Fruit fly (Drosophila melanogaster): ENCODE data around the gene Cp19.

The Cp19 gene

DNA sequence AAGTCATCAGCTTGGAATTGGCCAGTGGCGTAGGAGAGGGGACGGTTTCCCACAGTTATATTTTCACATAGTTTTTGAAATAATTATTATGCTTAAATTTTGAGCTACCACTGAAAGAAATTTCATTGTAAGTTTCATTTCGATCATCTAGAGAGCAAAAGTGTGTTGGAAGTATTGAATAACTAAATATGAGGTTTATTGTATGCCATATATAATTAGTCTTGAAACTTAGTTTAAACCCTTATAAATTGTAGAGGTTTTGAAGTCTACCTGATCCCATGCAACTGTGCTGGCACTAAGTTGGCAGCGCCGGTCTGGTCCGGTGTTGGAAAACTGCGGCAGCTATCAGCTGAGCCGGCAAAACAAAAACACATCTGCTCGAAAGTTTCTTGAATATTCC is 8.5 kb upstream of the Cp19 start, which contains the start of the genes CG32022 and CG6511 (continued):
- TF ChIP-seq HLH4C (GFP tag; IDR thresholded peaks at IDR 0.05; ENCODE audit: partially characterized antibody) (no peak), tx (GFP tag; optimal IDR thresholded peaks at IDR 0.05) (peak; percentile 99), ato (GFP tag; IDR thresholded peaks at IDR 0.05; ENCODE audit: partially characterized antibody) (no peak), exex (tag; optimal IDR thresholded peaks at IDR 0.05) (no peak), Eip74EF (GFP tag; optimal IDR thresholded peaks at IDR 0.05) (no peak), prd (optimal IDR thresholded peaks at IDR 0.05) (no peak), prd (GFP tag; IDR thresholded peaks at IDR 0.05) (peak; percentile 98), ems (GFP tag; optimal IDR thresholded peaks at IDR 0.05) (peak; percentile 97), CG11085 (GFP tag; IDR thresholded peaks at IDR 0.05) (peak; percentile 93), chn (GFP tag; optimal IDR thresholded peaks at IDR 0.05) (peak; percentile 98), C15 (GFP tag; IDR thresholded peaks at IDR 0.05) (peak; percentile 84), CG4617 (GFP tag; optimal IDR thresholded peaks at IDR 0.05; ENCODE audit: borderline replicate concordance) (peak; percentile 96), ab (GFP tag; optimal IDR thresholded peaks at IDR 0.05) (peak; percentile 93), MBD-R2 (GFP tag; IDR thresholded peaks at IDR 0.05) (peak; percentile 94), CG9932 (GFP tag; IDR thresholded peaks at IDR 0.05) (peak; percentile 99), nau (GFP tag; optimal IDR thresholded peaks at IDR 0.05) (no peak), Hr51 (GFP tag; optimal IDR thresholded peaks at IDR 0.05) (peak; percentile 97), slbo (GFP tag; IDR thresholded peaks at IDR 0.05) (peak; percentile 98), CG2120 (GFP tag; optimal IDR thresholded peaks at IDR 0.05) (peak; percentile 99), unc-4 (GFP tag; IDR thresholded peaks at IDR 0.05; ENCODE audit: partially characterized antibody) (no peak), phol (tag; optimal IDR thresholded peaks at IDR 0.05) (peak; percentile 98), CG11456 (GFP tag; IDR thresholded peaks at IDR 0.05) (peak; percentile 95), odd (GFP tag; optimal IDR thresholded peaks at IDR 0.05) (no peak), Med (GFP tag) (peak; percentile 99), Ssrp (tag; optimal IDR thresholded peaks at IDR 0.05) (peak; percentile 97), pros (GFP tag; optimal IDR thresholded peaks at IDR 0.05) (peak; percentile 66), Mes4 (GFP tag; optimal IDR thresholded peaks at IDR 0.05) (peak; percentile 93), insv (GFP tag; optimal IDR thresholded peaks at IDR 0.05) (peak; percentile 15 to 81), CG10654 (GFP tag; optimal IDR thresholded peaks at IDR 0.05) (peak; percentile 97), CG3726 (GFP tag; IDR thresholded peaks at IDR 0.05) (peak; percentile 90; the same call in 2 of the 3 replicates), CG18262 (tag; optimal IDR thresholded peaks at IDR 0.05) (peak; percentile 96), ewg (GFP tag; optimal IDR thresholded peaks at IDR 0.05) (peak; percentile 94), CG2712 (tag; optimal IDR thresholded peaks at IDR 0.05) (peak; percentile 97), fd64A (GFP tag; optimal IDR thresholded peaks at IDR 0.05) (peak; percentile 63), CG10543 (GFP tag; optimal IDR thresholded peaks at IDR 0.05) (peak; percentile 99), CG14860 (GFP tag; IDR thresholded peaks at IDR 0.05; ENCODE audit: partially characterized antibody) (no peak), CG6654 (GFP tag; optimal IDR thresholded peaks at IDR 0.05) (peak; percentile 89), CG8765 (GFP tag; IDR thresholded peaks at IDR 0.05) (peak; percentile 93), CG1603 (tag; optimal IDR thresholded peaks at IDR 0.05) (peak; percentile 89), gce (GFP tag; IDR thresholded peaks at IDR 0.05) (peak; percentile 89), CG30020 (tag; optimal IDR thresholded peaks at IDR 0.05) (peak; percentile 86), HLHmδ (GFP tag; optimal IDR thresholded peaks at IDR 0.05) (no peak), Dp (GFP tag; optimal IDR thresholded peaks at IDR 0.05) (peak; percentile 46), sima (GFP tag; optimal IDR thresholded peaks at IDR 0.05) (peak; percentile 90), CG8089 (GFP tag; optimal IDR thresholded peaks at IDR 0.05) (peak; percentile 95), Sry-δ (GFP tag; optimal IDR thresholded peaks at IDR 0.05) (peak; percentile 73), Sry-β (GFP tag; optimal IDR thresholded peaks at IDR 0.05) (peak; percentile 68), rib (GFP tag; IDR thresholded peaks at IDR 0.05) (peak; percentile 92), CG15696 (tag; optimal IDR thresholded peaks at IDR 0.05) (peak; percentile 98), Scr (GFP tag; IDR thresholded peaks at IDR 0.05; ENCODE audit: partially characterized antibody) (no peak; the same call in 1 of the 2 replicates)
